Worm (Caenorhabditis elegans): ENCODE data around the gene snr-5.

DNA sequence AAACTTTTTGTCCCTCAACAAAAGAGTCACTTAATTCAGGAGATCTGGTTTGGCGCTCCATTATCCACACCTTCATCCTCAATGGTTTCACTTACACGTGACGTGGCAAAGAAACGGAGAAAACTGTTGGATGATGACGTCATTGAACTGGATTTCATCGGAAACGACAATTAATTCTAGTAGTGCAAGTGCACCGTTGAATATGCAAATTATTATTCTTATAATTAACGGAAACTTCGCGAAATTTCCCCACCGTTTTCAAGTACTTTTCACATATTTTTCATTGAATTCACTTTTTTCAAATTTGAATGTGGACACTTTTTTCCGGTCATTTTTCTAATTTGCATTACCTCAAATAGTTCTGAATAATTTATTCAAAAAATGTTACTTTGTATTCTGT, 47.4 kb downstream of the snr-5 start, which contains the start of gene ZK688.1:
- TF ChIP-seq pqm-1 (tag; optimal IDR thresholded peaks at IDR 0.05), result no peak
- TF ChIP-seq unc-62 (GFP tag; optimal IDR thresholded peaks at IDR 0.05), result no peak
- TF ChIP-seq mep-1 (tag; optimal IDR thresholded peaks at IDR 0.05), result no peak
- TF ChIP-seq skn-1 (tag; optimal IDR thresholded peaks at IDR 0.05), result no peak
- no peak for TF ChIP-seq ztf-4 (tag; optimal IDR thresholded peaks at IDR 0.05)
- no peak for TF ChIP-seq hpl-2 (GFP tag; optimal IDR thresholded peaks at IDR 0.05)
- no peak for TF ChIP-seq rnt-1 (tag; optimal IDR thresholded peaks at IDR 0.05)
- TF ChIP-seq swsn-7 (tag; optimal IDR thresholded peaks at IDR 0.05), result no peak
- no peak for TF ChIP-seq nhr-71 (tag; optimal IDR thresholded peaks at IDR 0.05)
- TF ChIP-seq nhr-28 (tag; optimal IDR thresholded peaks at IDR 0.05), result no peak
- TF ChIP-seq ama-1 (optimal IDR thresholded peaks at IDR 0.05), result no peak

All from whole organism, L1 larva.